Fruit fly (Drosophila melanogaster) whole organism, embryonic: ENCODE measurements around the gene Ilk.

ENCODE experiments used
- CG10267 ChIP-seq: fragments of 200-800 bp; sonication (Bioruptor generic); optimal IDR thresholded peaks from 2 replicates; lab custom pipeline; 2018; ENCODE audit warnings: missing biosample characterization, mild to moderate bottlenecking, missing genetic modification characterization, moderate library complexity
- CG10321 ChIP-seq: fragments of 200-800 bp; sonication (Bioruptor generic); IDR thresholded peaks from 2 replicates; pipeline ENCODE4 v1.3.6; 2022; ENCODE audit warnings: missing biosample characterization, missing genetic modification characterization
- CG10543 ChIP-seq: fragments of 200-800 bp; sonication (Bioruptor generic); optimal IDR thresholded peaks from 3 replicates; lab custom pipeline; 2017; ENCODE audit warnings: missing biosample characterization, mild to moderate bottlenecking, missing genetic modification characterization, moderate library complexity
- CG10654 ChIP-seq: fragments of 200-800 bp; sonication (Bioruptor generic); optimal IDR thresholded peaks from 2 replicates; lab custom pipeline; 2016; ENCODE audit warnings: missing biosample characterization, missing genetic modification characterization
- CG11560 ChIP-seq: fragments of 200-800 bp; sonication (Bioruptor generic); IDR thresholded peaks from 3 replicates; pipeline ENCODE4 v1.3.6; 2022; ENCODE audit warnings: missing biosample characterization, missing genetic modification characterization
- CG12236 ChIP-seq: fragments of 200-800 bp; sonication (Bioruptor generic); optimal IDR thresholded peaks from 2 replicates; lab custom pipeline; 2016; ENCODE audit warnings: missing biosample characterization, missing genetic modification characterization
- CG12391 ChIP-seq: fragments of 200-800 bp; sonication (Bioruptor generic); optimal IDR thresholded peaks from 3 replicates; lab custom pipeline; 2018; ENCODE audit warnings: missing biosample characterization, mild to moderate bottlenecking, missing genetic modification characterization, moderate library complexity
- CG13123 ChIP-seq: fragments of 200-800 bp; sonication (Bioruptor generic); optimal IDR thresholded peaks from 2 replicates; lab custom pipeline; 2016; ENCODE audit warnings: missing biosample characterization, missing genetic modification characterization
- CG13296 ChIP-seq: fragments of 200-800 bp; sonication (Bioruptor generic); optimal IDR thresholded peaks from 3 replicates; lab custom pipeline; 2018; ENCODE audit warnings: missing biosample characterization, mild to moderate bottlenecking, missing genetic modification characterization
- CG13775 ChIP-seq: fragments of 200-800 bp; sonication (Bioruptor generic); optimal IDR thresholded peaks from 3 replicates; lab custom pipeline; 2017; ENCODE audit warnings: missing biosample characterization, mild to moderate bottlenecking, missing genetic modification characterization
- CG15269 ChIP-seq: fragments of 200-800 bp; sonication (Bioruptor generic); optimal IDR thresholded peaks from 2 replicates; lab custom pipeline; 2018; ENCODE audit warnings: missing biosample characterization, mild to moderate bottlenecking, missing genetic modification characterization, moderate library complexity
- CG15696 ChIP-seq: fragments of 200-800 bp; sonication (Bioruptor generic); optimal IDR thresholded peaks from 2 replicates; lab custom pipeline; 2019; ENCODE audit warnings: missing biosample characterization, mild to moderate bottlenecking, missing genetic modification characterization, moderate library complexity
- CG17328 ChIP-seq: fragments of 200-800 bp; sonication (Bioruptor generic); IDR thresholded peaks from 2 replicates; pipeline ENCODE4 v1.3.6; 2022; ENCODE audit warnings: missing biosample characterization, missing genetic modification characterization
- CG17612 ChIP-seq: fragments of 200-800 bp; sonication (Bioruptor generic); IDR thresholded peaks from 2 replicates; pipeline ENCODE4 v1.3.6; 2022; ENCODE audit warnings: missing biosample characterization, missing genetic modification characterization
- CG18011 ChIP-seq: fragments of 200-800 bp; sonication (Bioruptor generic); optimal IDR thresholded peaks from 2 replicates; lab custom pipeline; 2017; ENCODE audit warnings: missing biosample characterization, missing genetic modification characterization, mild to moderate bottlenecking, moderate library complexity, missing genotype
- CG18619 ChIP-seq: fragments of 200-800 bp; sonication (Bioruptor generic); optimal IDR thresholded peaks from 3 replicates; lab custom pipeline; 2017; ENCODE audit warnings: missing biosample characterization, mild to moderate bottlenecking, missing genetic modification characterization
- CG2199 ChIP-seq: fragments of 200-800 bp; sonication (Bioruptor generic); IDR thresholded peaks from 3 replicates; pipeline ENCODE4 v1.3.6; 2022; ENCODE audit warnings: missing biosample characterization, missing genetic modification characterization
- CG30403 ChIP-seq: fragments of 200-800 bp; sonication (Bioruptor generic); optimal IDR thresholded peaks from 3 replicates; lab custom pipeline; 2016; ENCODE audit warnings: missing biosample characterization, missing genetic modification characterization
- CG31441 ChIP-seq: fragments of 200-800 bp; sonication (Bioruptor generic); IDR thresholded peaks from 2 replicates; pipeline ENCODE4 v1.3.6; 2022; ENCODE audit warnings: missing biosample characterization, missing genetic modification characterization
- CG32532 ChIP-seq: fragments of 200-800 bp; sonication (Bioruptor generic); IDR thresholded peaks from 2 replicates; pipeline ENCODE4 v1.3.6; 2022; ENCODE audit warnings: missing biosample characterization, missing genetic modification characterization
- CG3281 ChIP-seq: fragments of 200-800 bp; sonication (Bioruptor generic); optimal IDR thresholded peaks from 3 replicates; lab custom pipeline; 2017; ENCODE audit warnings: missing biosample characterization, mild to moderate bottlenecking, missing genetic modification characterization
- CG3995 ChIP-seq: fragments of 200-800 bp; sonication (Bioruptor generic); optimal IDR thresholded peaks from 3 replicates; lab custom pipeline; 2016; ENCODE audit warnings: missing biosample characterization, missing genetic modification characterization
- CG4282 ChIP-seq: fragments of 200-800 bp; sonication (Bioruptor generic); optimal IDR thresholded peaks from 2 replicates; lab custom pipeline; 2016; ENCODE audit warnings: missing biosample characterization, missing genetic modification characterization
- CG4404 ChIP-seq: fragments of 200-800 bp; sonication (Bioruptor generic); IDR thresholded peaks from 2 replicates; pipeline ENCODE4 v1.3.6; 2022; ENCODE audit warnings: missing biosample characterization, missing genetic modification characterization
- CG6654 ChIP-seq: fragments of 200-800 bp; sonication (Bioruptor generic); optimal IDR thresholded peaks from 2 replicates; lab custom pipeline; 2017; ENCODE audit warnings: missing biosample characterization, mild to moderate bottlenecking, missing genetic modification characterization
- CG6765 ChIP-seq: fragments of 200-800 bp; sonication (Bioruptor generic); optimal IDR thresholded peaks from 3 replicates; lab custom pipeline; 2017; ENCODE audit warnings: missing biosample characterization, mild to moderate bottlenecking, missing genetic modification characterization
- CG7556 ChIP-seq: fragments of 200-800 bp; sonication (Bioruptor generic); optimal IDR thresholded peaks from 2 replicates; lab custom pipeline; 2017; ENCODE audit warnings: missing biosample characterization, mild to moderate bottlenecking, missing genetic modification characterization
- CG8944 ChIP-seq: fragments of 200-800 bp; sonication (Bioruptor generic); optimal IDR thresholded peaks from 3 replicates; lab custom pipeline; 2016; ENCODE audit warnings: missing biosample characterization, missing genetic modification characterization
- CG9609 ChIP-seq: fragments of 200-800 bp; sonication (Bioruptor generic); optimal IDR thresholded peaks from 3 replicates; lab custom pipeline; 2016; ENCODE audit warnings: missing biosample characterization, missing genetic modification characterization
- Camta ChIP-seq: fragments of 200-800 bp; sonication (Bioruptor generic); optimal IDR thresholded peaks from 2 replicates; lab custom pipeline; 2016; ENCODE audit warnings: missing biosample characterization, missing genetic modification characterization
- Chrac-16 ChIP-seq: fragments of 200-800 bp; sonication (Bioruptor generic); optimal IDR thresholded peaks from 3 replicates; lab custom pipeline; 2016; ENCODE audit warnings: missing biosample characterization, missing genetic modification characterization
- CkIIα-i1 ChIP-seq: fragments of 200-800 bp; sonication (Bioruptor generic); IDR thresholded peaks from 2 replicates; pipeline ENCODE4 v1.3.6; 2022; ENCODE audit warnings: missing biosample characterization, missing genetic modification characterization
- CrebB ChIP-seq: fragments of 200-800 bp; sonication (Bioruptor generic); optimal IDR thresholded peaks from 3 replicates; lab custom pipeline; 2018; ENCODE audit warnings: missing biosample characterization, mild to moderate bottlenecking, missing genetic modification characterization
- Dip3 ChIP-seq: fragments of 200-800 bp; sonication (Bioruptor generic); optimal IDR thresholded peaks from 3 replicates; lab custom pipeline; 2016; ENCODE audit warnings: missing biosample characterization, missing genetic modification characterization
- Elba2 ChIP-seq: fragments of 200-800 bp; sonication (Bioruptor generic); optimal IDR thresholded peaks from 3 replicates; lab custom pipeline; 2016; ENCODE audit warnings: missing biosample characterization, missing genetic modification characterization
- Hsf ChIP-seq: fragments of 200-800 bp; sonication (Bioruptor generic); optimal IDR thresholded peaks from 3 replicates; lab custom pipeline; 2016; ENCODE audit warnings: missing biosample characterization, missing genetic modification characterization
- Med ChIP-seq: fragments of 200-800 bp; sonication (Bioruptor generic); peaks from one replicate; lab custom pipeline; 2016; ENCODE audit warnings: missing biosample characterization, missing genetic modification characterization, mild to moderate bottlenecking, inconsistent platforms, moderate library complexity
- Oli ChIP-seq: fragments of 200-800 bp; sonication (Bioruptor generic); optimal IDR thresholded peaks from 2 replicates; lab custom pipeline; 2018; ENCODE audit warnings: missing biosample characterization, mild to moderate bottlenecking, missing genetic modification characterization, moderate library complexity
- Usf ChIP-seq: fragments of 200-800 bp; sonication (Bioruptor generic); optimal IDR thresholded peaks from 2 replicates; lab custom pipeline; 2017; ENCODE audit warnings: missing genotype, missing biosample characterization, missing genetic modification characterization
- chinmo ChIP-seq: fragments of 200-800 bp; sonication (Bioruptor generic); IDR thresholded peaks from 4 replicates; pipeline ENCODE4 v1.3.6; 2022; ENCODE audit warnings: missing biosample characterization, missing genetic modification characterization; ENCODE audit not compliant: partially characterized antibody
- da ChIP-seq: fragments of 200-800 bp; sonication (Bioruptor generic); optimal IDR thresholded peaks from 2 replicates; lab custom pipeline; 2016; ENCODE audit warnings: missing biosample characterization, missing genetic modification characterization
- fru ChIP-seq: fragments of >200 bp; optimal IDR thresholded peaks from 2 replicates; lab custom pipeline; 2017
- gcm2 ChIP-seq: fragments of 200-800 bp; sonication (Bioruptor generic); optimal IDR thresholded peaks from 2 replicates; lab custom pipeline; 2016; ENCODE audit warnings: missing biosample characterization, missing genetic modification characterization
- ham ChIP-seq: fragments of 200-800 bp; sonication (Bioruptor generic); IDR thresholded peaks from 2 replicates; pipeline ENCODE4 v1.3.6; 2022; ENCODE audit warnings: missing biosample characterization, missing genetic modification characterization
- lmd ChIP-seq: fragments of 200-800 bp; sonication (Bioruptor generic); IDR thresholded peaks from 2 replicates; pipeline ENCODE4 v1.3.6; 2022; ENCODE audit warnings: missing biosample characterization, missing genetic modification characterization
- lov ChIP-seq, 2 experiments: fragments of 200-800 bp in 1 of 2; fragments of >200 bp in 1 of 2; sonication (Bioruptor generic) in 1 of 2; IDR thresholded peaks in 1 of 2; optimal IDR thresholded peaks in 1 of 2; 2 replicates in 1 of 2; 3 replicates in 1 of 2; pipeline versions ENCODE4 v1.3.6 to Lab custom; 2017 to 2022; ENCODE audit warnings: missing biosample characterization in 1 of 2, missing genetic modification characterization in 1 of 2
- mirr ChIP-seq: fragments of 200-800 bp; sonication (Bioruptor generic); optimal IDR thresholded peaks from 3 replicates; lab custom pipeline; 2018; ENCODE audit warnings: missing biosample characterization, mild to moderate bottlenecking, missing genetic modification characterization
- nerfin-2 ChIP-seq: fragments of 200-800 bp; sonication (Bioruptor generic); IDR thresholded peaks from 2 replicates; pipeline ENCODE4 v1.3.6; 2022; ENCODE audit warnings: missing biosample characterization, missing genetic modification characterization; ENCODE audit not compliant: partially characterized antibody
- scrt ChIP-seq: fragments of 200-800 bp; sonication (Bioruptor generic); optimal IDR thresholded peaks from 2 replicates; lab custom pipeline; 2018; ENCODE audit warnings: missing biosample characterization, mild to moderate bottlenecking, missing genetic modification characterization, moderate library complexity
- sens ChIP-seq: fragments of 200-800 bp; sonication (Bioruptor generic); peaks from one replicate; lab custom pipeline; 2016; ENCODE audit warnings: missing biosample characterization, missing genetic modification characterization
- tna ChIP-seq: fragments of 200-800 bp; sonication (Bioruptor generic); IDR thresholded peaks from 2 replicates; pipeline ENCODE4 v1.3.6; 2022; ENCODE audit warnings: missing biosample characterization, missing genetic modification characterization; ENCODE audit not compliant: partially characterized antibody
- vvl ChIP-seq: fragments of 200-800 bp; sonication (Bioruptor generic); IDR thresholded peaks from 2 replicates; pipeline ENCODE4 v1.3.6; 2022; ENCODE audit warnings: missing biosample characterization, missing genetic modification characterization

Ilk gene

DNA sequence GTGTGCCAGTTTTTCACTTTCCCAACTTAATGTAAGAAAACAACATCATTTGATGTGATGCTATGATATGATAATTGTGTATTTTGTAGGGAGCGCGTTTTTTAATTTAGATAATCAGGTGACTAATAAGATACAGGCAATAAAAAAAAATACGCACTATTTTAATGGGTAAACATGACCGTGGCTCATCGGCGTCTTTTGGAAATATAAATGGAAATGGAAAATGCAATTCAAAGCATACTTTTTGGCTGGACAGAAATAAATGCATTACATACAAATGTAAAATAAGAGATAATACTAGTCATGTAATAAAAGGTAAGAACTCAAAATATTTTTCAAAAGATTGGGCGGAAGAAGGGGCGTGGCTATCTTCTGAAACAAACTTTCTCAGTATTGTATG lies 45.7 kb downstream of the Ilk start (continued):
- TF ChIP-seq CG30403: no peak
- TF ChIP-seq Dip3 (GFP tag; lab: Kevin White, UChicago): no peak
- TF ChIP-seq CG6765: peak; percentile 31
- no peak for TF ChIP-seq tna
- no peak for TF ChIP-seq CG3281 (GFP tag; lab: Kevin White, UChicago)
- no peak for TF ChIP-seq CG10654
- no peak for TF ChIP-seq nerfin-2 (GFP tag; lab: Robert Waterston, UW)
- no peak for TF ChIP-seq scrt
- TF ChIP-seq gcm2 (GFP tag; lab: Kevin White, UChicago): no peak
- TF ChIP-seq Med (GFP tag; lab: Kevin White, UChicago): peak; percentile 17
- TF ChIP-seq Elba2 (GFP tag; lab: Kevin White, UChicago): no peak
- TF ChIP-seq chinmo (GFP tag; lab: Robert Waterston, UW): no peak
- TF ChIP-seq CG8944: no peak
- no peak for TF ChIP-seq CG15696 (tag; lab: Kevin White, UChicago)
- TF ChIP-seq da (GFP tag; lab: Kevin White, UChicago): no peak
- no peak for TF ChIP-seq CG10321 (GFP tag; lab: Robert Waterston, UW)
- no peak for TF ChIP-seq CrebB (tag; lab: Kevin White, UChicago)
- TF ChIP-seq Camta (GFP tag; lab: Kevin White, UChicago): no peak
- no peak for TF ChIP-seq Usf (GFP tag; lab: Kevin White, UChicago)
- TF ChIP-seq ham: no peak
- no peak for TF ChIP-seq CG9609 (GFP tag; lab: Kevin White, UChicago)
- no peak for TF ChIP-seq CG32532
- no peak for TF ChIP-seq Chrac-16 (GFP tag; lab: Kevin White, UChicago)
- TF ChIP-seq CG15269 (tag; lab: Kevin White, UChicago): peak; percentile 11
- no peak for TF ChIP-seq CG11560 (tag; lab: Robert Waterston, UW)
- TF ChIP-seq CG13123: no peak
- TF ChIP-seq mirr: no peak
- no peak for TF ChIP-seq CG13296
- TF ChIP-seq CG18011 (GFP tag; lab: Kevin White, UChicago): no peak
- no peak for TF ChIP-seq lov (optimal IDR thresholded peaks at IDR 0.05; lab: Kevin White, UChicago)
- TF ChIP-seq lov (GFP tag; IDR thresholded peaks at IDR 0.05; lab: Robert Waterston, UW): no peak
- no peak for TF ChIP-seq CG31441 (GFP tag; lab: Robert Waterston, UW)
- TF ChIP-seq CG7556 (GFP tag; lab: Kevin White, UChicago): no peak
- no peak for TF ChIP-seq CG13775 (GFP tag; lab: Kevin White, UChicago)
- TF ChIP-seq CG4282 (GFP tag; lab: Kevin White, UChicago): no peak
- TF ChIP-seq Hsf (GFP tag; lab: Kevin White, UChicago): no peak
- TF ChIP-seq CG10267: no peak
- TF ChIP-seq Oli (tag; lab: Kevin White, UChicago): no peak
- TF ChIP-seq CG3995: no peak
- no peak for TF ChIP-seq CG12236 (GFP tag; lab: Kevin White, UChicago)
- TF ChIP-seq CG18619: no peak
- TF ChIP-seq CG12391 (tag; lab: Kevin White, UChicago): no peak
- no peak for TF ChIP-seq CG17612 (GFP tag; lab: Robert Waterston, UW)
- peak; percentile 74 for TF ChIP-seq sens (GFP tag; lab: Kevin White, UChicago)
- no peak for TF ChIP-seq fru (lab: Kevin White, UChicago)
- peak; percentile 55; the same call in 1 of the 2 replicates for TF ChIP-seq vvl (GFP tag; lab: Robert Waterston, UW)
- TF ChIP-seq CkIIα-i1 (GFP tag; lab: Robert Waterston, UW): no peak
- no peak for TF ChIP-seq CG10543
- no peak for TF ChIP-seq lmd (GFP tag; lab: Robert Waterston, UW)
- TF ChIP-seq CG17328 (GFP tag; lab: Robert Waterston, UW): no peak
- TF ChIP-seq CG4404 (GFP tag; lab: Robert Waterston, UW): no peak
- TF ChIP-seq CG6654 (GFP tag; lab: Kevin White, UChicago): no peak
- TF ChIP-seq CG2199: peak; percentile 57; the same call in 2 of the 3 replicates
